Fruit fly (Drosophila melanogaster) whole organism, embryonic: ENCODE measurements around the gene CG33090.

Experiments
- Bdp1 ChIP-seq: fragments of 200-800 bp; sonication (Bioruptor generic); optimal IDR thresholded peaks from 3 replicates; lab custom pipeline; 2016; ENCODE audit warnings: missing biosample characterization, missing genetic modification characterization
- CG1024 ChIP-seq: fragments of 200-800 bp; sonication (Bioruptor generic); IDR thresholded peaks from 2 replicates; pipeline ENCODE4 v1.3.6; 2022; ENCODE audit warnings: missing biosample characterization, missing genetic modification characterization
- CG10274 ChIP-seq: fragments of 200-800 bp; sonication (Bioruptor generic); optimal IDR thresholded peaks from 3 replicates; lab custom pipeline; 2017; ENCODE audit warnings: missing biosample characterization, mild to moderate bottlenecking, missing genetic modification characterization
- CG10366 ChIP-seq: fragments of 200-800 bp; sonication (Bioruptor generic); IDR thresholded peaks from 2 replicates; pipeline ENCODE4 v1.3.6; 2022; ENCODE audit warnings: missing biosample characterization, missing genetic modification characterization
- CG11398 ChIP-seq: fragments of 200-800 bp; sonication (Bioruptor generic); optimal IDR thresholded peaks from 2 replicates; lab custom pipeline; 2016; ENCODE audit warnings: missing biosample characterization, missing genetic modification characterization
- CG12155 ChIP-seq: fragments of 200-800 bp; sonication (Bioruptor generic); optimal IDR thresholded peaks from 3 replicates; lab custom pipeline; 2016; ENCODE audit warnings: missing biosample characterization, missing genetic modification characterization
- CG1603 ChIP-seq: fragments of 200-800 bp; sonication (Bioruptor generic); optimal IDR thresholded peaks from 2 replicates; lab custom pipeline; 2019; ENCODE audit warnings: missing biosample characterization, mild to moderate bottlenecking, missing genetic modification characterization, moderate library complexity
- CG1647 ChIP-seq: fragments of 200-800 bp; sonication (Bioruptor generic); optimal IDR thresholded peaks from 3 replicates; lab custom pipeline; 2016; ENCODE audit warnings: missing biosample characterization, missing genetic modification characterization
- CG17359 ChIP-seq: fragments of 200-800 bp; sonication (Bioruptor generic); optimal IDR thresholded peaks from 3 replicates; lab custom pipeline; 2018; ENCODE audit warnings: missing biosample characterization, mild to moderate bottlenecking, missing genetic modification characterization, moderate library complexity
- CG30020 ChIP-seq: fragments of 200-800 bp; optimal IDR thresholded peaks from 2 replicates; lab custom pipeline; 2019; ENCODE audit warnings: missing biosample characterization, mild to moderate bottlenecking, missing genetic modification characterization, moderate library complexity
- CG31224 ChIP-seq: fragments of 200-800 bp; sonication (Bioruptor generic); IDR thresholded peaks from 2 replicates; pipeline ENCODE4 v1.3.6; 2022; ENCODE audit warnings: missing biosample characterization, missing genetic modification characterization
- CG31388 ChIP-seq: fragments of 200-800 bp; sonication (Bioruptor generic); optimal IDR thresholded peaks from 2 replicates; lab custom pipeline; 2016; ENCODE audit warnings: missing biosample characterization, missing genetic modification characterization
- CG34376 ChIP-seq: fragments of 200-800 bp; sonication (Bioruptor generic); optimal IDR thresholded peaks from 2 replicates; lab custom pipeline; 2018; ENCODE audit warnings: missing biosample characterization, mild to moderate bottlenecking, missing genetic modification characterization
- CG3847 ChIP-seq: fragments of 200-800 bp; sonication (Bioruptor generic); IDR thresholded peaks from 2 replicates; pipeline ENCODE4 v1.3.6; 2022; ENCODE audit warnings: missing biosample characterization, missing genetic modification characterization
- CG4730 ChIP-seq: fragments of 200-800 bp; sonication (Bioruptor generic); IDR thresholded peaks from 2 replicates; pipeline ENCODE4 v1.3.6; 2022; ENCODE audit warnings: missing biosample characterization, missing genetic modification characterization
- CG6683 ChIP-seq: fragments of 200-800 bp; sonication (Bioruptor generic); optimal IDR thresholded peaks from 2 replicates; lab custom pipeline; 2017; ENCODE audit warnings: missing biosample characterization, mild to moderate bottlenecking, missing genetic modification characterization, missing genetic modification reagents
- CG6854 ChIP-seq: fragments of 200-800 bp; sonication (Bioruptor generic); optimal IDR thresholded peaks from 3 replicates; lab custom pipeline; 2017; ENCODE audit warnings: missing biosample characterization, mild to moderate bottlenecking, missing genetic modification characterization
- CG7786 ChIP-seq: fragments of 200-800 bp; sonication (Bioruptor generic); optimal IDR thresholded peaks from 2 replicates; lab custom pipeline; 2016; ENCODE audit warnings: missing biosample characterization, missing genetic modification characterization
- CG9215 ChIP-seq: fragments of 200-800 bp; sonication (Bioruptor generic); IDR thresholded peaks from 2 replicates; pipeline ENCODE4 v1.3.6; 2022; ENCODE audit warnings: missing biosample characterization, missing genetic modification characterization
- CG9437 ChIP-seq: fragments of 200-800 bp; sonication (Bioruptor generic); optimal IDR thresholded peaks from 2 replicates; lab custom pipeline; 2018; ENCODE audit warnings: missing biosample characterization, mild to moderate bottlenecking, missing genetic modification characterization
- CG9817 ChIP-seq: fragments of 200-800 bp; sonication (Bioruptor generic); optimal IDR thresholded peaks from 2 replicates; lab custom pipeline; 2018; ENCODE audit warnings: missing biosample characterization, mild to moderate bottlenecking, missing genetic modification characterization, moderate library complexity
- CrebB ChIP-seq: fragments of 200-800 bp; sonication (Bioruptor generic); optimal IDR thresholded peaks from 3 replicates; lab custom pipeline; 2018; ENCODE audit warnings: missing biosample characterization, mild to moderate bottlenecking, missing genetic modification characterization
- Dek ChIP-seq: fragments of 200-800 bp; sonication (Bioruptor generic); optimal IDR thresholded peaks from 3 replicates; lab custom pipeline; 2019; ENCODE audit warnings: missing biosample characterization, mild to moderate bottlenecking, missing genetic modification characterization, moderate library complexity
- Dip2 ChIP-seq: fragments of 200-800 bp; sonication (Bioruptor generic); IDR thresholded peaks from 2 replicates; pipeline ENCODE4 v1.3.6; 2022; ENCODE audit warnings: missing biosample characterization, missing genetic modification characterization
- Dll ChIP-seq: fragments of 200-800 bp; sonication (Bioruptor generic); IDR thresholded peaks from 4 replicates; pipeline ENCODE4 v1.3.6; 2022; ENCODE audit warnings: missing biosample characterization, missing genetic modification characterization; ENCODE audit not compliant: partially characterized antibody
- Drgx ChIP-seq: fragments of 200-800 bp; sonication (Bioruptor generic); IDR thresholded peaks from 2 replicates; pipeline ENCODE4 v1.3.6; 2022; ENCODE audit warnings: missing biosample characterization, missing genetic modification characterization
- Hr39 ChIP-seq: fragments of >200 bp; optimal IDR thresholded peaks from 2 replicates; lab custom pipeline; 2017
- Hr51 ChIP-seq, 2 experiments: fragments of 200-800 bp; sonication (Bioruptor generic); optimal IDR thresholded peaks; 2 replicates in 1 of 2; 3 replicates in 1 of 2; lab custom pipeline; 2016 to 2018; ENCODE audit warnings: missing biosample characterization in 2 of 2, missing genetic modification characterization in 2 of 2, mild to moderate bottlenecking in 1 of 2, moderate library complexity in 1 of 2
- Mad ChIP-seq: fragments of 200-800 bp; sonication (Bioruptor generic); optimal IDR thresholded peaks from 2 replicates; lab custom pipeline; 2016; ENCODE audit warnings: missing biosample characterization, missing genetic modification characterization
- NFAT ChIP-seq: fragments of 200-800 bp; sonication (Bioruptor generic); IDR thresholded peaks from 2 replicates; pipeline ENCODE4 v1.3.6; 2022; ENCODE audit warnings: missing biosample characterization, missing genetic modification characterization
- Sox102F ChIP-seq: fragments of 200-800 bp; sonication (Bioruptor generic); optimal IDR thresholded peaks from 2 replicates; lab custom pipeline; 2018; ENCODE audit warnings: missing biosample characterization, mild to moderate bottlenecking, missing genetic modification characterization, moderate library complexity
- az2 ChIP-seq: fragments of 200-800 bp; sonication (Bioruptor generic); optimal IDR thresholded peaks from 3 replicates; lab custom pipeline; 2016; ENCODE audit warnings: missing biosample characterization, missing genetic modification characterization
- emc ChIP-seq: fragments of 200-800 bp; sonication (Bioruptor generic); optimal IDR thresholded peaks from 2 replicates; lab custom pipeline; 2016; ENCODE audit warnings: missing biosample characterization, missing genetic modification characterization
- ewg ChIP-seq: fragments of 200-800 bp; sonication (Bioruptor generic); optimal IDR thresholded peaks from 3 replicates; lab custom pipeline; 2017; ENCODE audit warnings: mild to moderate bottlenecking, missing biosample characterization, missing genetic modification reagents, missing genetic modification characterization
- exex ChIP-seq: fragments of 200-800 bp; sonication (Bioruptor generic); optimal IDR thresholded peaks from 4 replicates; lab custom pipeline; 2018; ENCODE audit warnings: missing biosample characterization, mild to moderate bottlenecking, missing genetic modification characterization, moderate library complexity
- gcm ChIP-seq: fragments of 200-800 bp; sonication (Bioruptor generic); optimal IDR thresholded peaks from 2 replicates; lab custom pipeline; 2019; ENCODE audit warnings: missing biosample characterization, mild to moderate bottlenecking, missing genetic modification characterization, moderate library complexity
- gsb-n ChIP-seq: fragments of 200-800 bp; sonication (Bioruptor generic); optimal IDR thresholded peaks from 3 replicates; lab custom pipeline; 2018; ENCODE audit warnings: missing biosample characterization, mild to moderate bottlenecking, missing genetic modification characterization
- inv ChIP-seq: fragments of 200-800 bp; sonication (Bioruptor generic); IDR thresholded peaks from 2 replicates; pipeline ENCODE4 v1.3.6; 2022; ENCODE audit warnings: missing biosample characterization, missing genetic modification characterization; ENCODE audit not compliant: partially characterized antibody
- klu ChIP-seq: fragments of 200-800 bp; sonication (Bioruptor generic); IDR thresholded peaks from 2 replicates; pipeline ENCODE4 v1.3.6; 2022; ENCODE audit warnings: missing biosample characterization, missing genetic modification characterization
- mirr ChIP-seq: fragments of 200-800 bp; sonication (Bioruptor generic); optimal IDR thresholded peaks from 3 replicates; lab custom pipeline; 2018; ENCODE audit warnings: missing biosample characterization, mild to moderate bottlenecking, missing genetic modification characterization
- oc ChIP-seq: fragments of 200-800 bp; sonication (Bioruptor generic); optimal IDR thresholded peaks from 2 replicates; lab custom pipeline; 2018; ENCODE audit warnings: missing biosample characterization, mild to moderate bottlenecking, missing genetic modification characterization, moderate library complexity
- odd ChIP-seq: fragments of 200-800 bp; sonication (Bioruptor generic); optimal IDR thresholded peaks from 2 replicates; lab custom pipeline; 2017; ENCODE audit warnings: missing biosample characterization, mild to moderate bottlenecking, missing genetic modification characterization
- pfk ChIP-seq: fragments of 200-800 bp; sonication (Bioruptor generic); optimal IDR thresholded peaks from 2 replicates; lab custom pipeline; 2018; ENCODE audit warnings: missing biosample characterization, mild to moderate bottlenecking, missing genetic modification characterization, moderate library complexity
- pnt ChIP-seq: fragments of 200-800 bp; sonication (Bioruptor generic); optimal IDR thresholded peaks from 3 replicates; lab custom pipeline; 2016; ENCODE audit warnings: missing biosample characterization, missing genetic modification characterization
- sens-2 ChIP-seq: fragments of 200-800 bp; sonication (Bioruptor generic); IDR thresholded peaks from 2 replicates; pipeline ENCODE4 v1.3.6; 2022; ENCODE audit warnings: missing biosample characterization, missing genetic modification characterization
- sima ChIP-seq: fragments of 200-800 bp; sonication (Bioruptor generic); optimal IDR thresholded peaks from 2 replicates; lab custom pipeline; 2016; ENCODE audit warnings: missing biosample characterization, missing genetic modification characterization
- tgo ChIP-seq: fragments of 200-800 bp; sonication (Bioruptor generic); IDR thresholded peaks from 3 replicates; pipeline ENCODE4 v1.3.6; 2022; ENCODE audit warnings: missing biosample characterization, missing genetic modification characterization
- tna ChIP-seq: fragments of 200-800 bp; sonication (Bioruptor generic); IDR thresholded peaks from 2 replicates; pipeline ENCODE4 v1.3.6; 2022; ENCODE audit warnings: missing biosample characterization, missing genetic modification characterization; ENCODE audit not compliant: partially characterized antibody
- toy ChIP-seq: fragments of 200-800 bp; sonication (Bioruptor generic); IDR thresholded peaks from 2 replicates; pipeline ENCODE4 v1.3.6; 2022; ENCODE audit warnings: missing biosample characterization, missing genetic modification characterization
- yki ChIP-seq: fragments of >200 bp; optimal IDR thresholded peaks from 3 replicates; lab custom pipeline; 2018

Gene CG33090

DNA sequence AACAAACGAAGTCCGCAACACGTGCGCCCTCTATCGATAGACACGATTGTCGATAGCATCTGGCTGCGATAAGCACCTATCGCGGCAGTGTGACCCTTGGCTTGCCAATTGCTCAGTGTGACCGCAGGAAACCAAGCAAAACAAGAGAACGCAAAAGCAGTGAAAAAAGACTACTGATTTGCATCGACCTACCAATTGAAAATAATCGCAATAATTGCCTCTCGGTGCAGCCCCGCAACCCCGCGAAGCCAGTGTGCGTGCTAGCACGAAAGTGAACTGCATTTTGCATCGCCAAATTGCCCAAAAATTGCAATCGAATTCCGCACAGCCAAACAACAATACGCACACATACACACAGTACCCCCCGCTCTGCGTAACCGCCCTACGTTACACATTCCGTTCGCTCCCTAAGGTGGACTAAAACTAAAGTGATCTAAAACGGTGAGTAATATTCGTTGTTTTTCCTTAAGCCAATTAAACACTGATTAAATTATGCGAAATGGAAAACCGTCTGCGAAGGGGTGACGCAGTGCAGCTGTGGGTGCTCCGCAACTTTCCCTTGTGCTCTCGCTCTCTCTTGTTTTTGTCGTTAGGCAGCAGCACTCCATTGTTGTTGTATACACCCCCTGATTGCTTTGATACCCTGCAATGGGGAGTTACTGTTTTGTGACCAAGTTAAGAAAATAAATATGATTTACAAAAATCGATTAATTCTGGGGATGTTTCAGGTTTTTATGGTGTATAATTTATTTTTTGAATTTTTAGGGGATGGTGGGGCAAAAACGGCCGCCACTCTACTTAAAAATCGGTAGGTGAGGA is 21.3 kb downstream of the CG33090 start, which contains the start of gene Rab14 (continued):
- no peak for TF ChIP-seq CG31388 (GFP tag; lab: Kevin White, UChicago)
- no peak for TF ChIP-seq yki (lab: Kevin White, UChicago)
- TF ChIP-seq CG1647: peak; percentile 61
- peak; percentile 52 for TF ChIP-seq Mad (GFP tag; lab: Kevin White, UChicago)
- TF ChIP-seq Dek: peak; percentile 87
- peak; percentile 37 for TF ChIP-seq CG34376 (GFP tag; lab: Kevin White, UChicago)
- TF ChIP-seq CG17359 (tag; lab: Kevin White, UChicago): peak; percentile 87
- peak; percentile 48 for TF ChIP-seq exex (tag; lab: Kevin White, UChicago)
- TF ChIP-seq CG12155 (GFP tag; lab: Kevin White, UChicago): peak; percentile 75
- peak; percentile 48 for TF ChIP-seq CG10274 (GFP tag; lab: Kevin White, UChicago)
- peak; percentile 87 for TF ChIP-seq tna (GFP tag; lab: Robert Waterston, UW)
- TF ChIP-seq mirr (GFP tag; lab: Kevin White, UChicago): peak; percentile 23
- no peak for TF ChIP-seq pfk (GFP tag; lab: Kevin White, UChicago)
- peak; percentile 85 for TF ChIP-seq Drgx
- no peak for TF ChIP-seq CG30020
- peak; percentile 51; the same call in 1 of the 2 replicates for TF ChIP-seq CG9215
- peak; percentile 76 for TF ChIP-seq CG9437 (GFP tag; lab: Kevin White, UChicago)
- peak; percentile 47 for TF ChIP-seq pnt (GFP tag; lab: Kevin White, UChicago)
- peak; percentile 34 for TF ChIP-seq Bdp1 (GFP tag; lab: Kevin White, UChicago)
- peak; percentile 65 for TF ChIP-seq klu
- peak; percentile 67 for TF ChIP-seq CG3847 (GFP tag; lab: Robert Waterston, UW)
- TF ChIP-seq toy (GFP tag; lab: Robert Waterston, UW): no peak
- TF ChIP-seq Dip2 (GFP tag; lab: Robert Waterston, UW): no peak
- no peak for TF ChIP-seq sima
- TF ChIP-seq odd (GFP tag; lab: Kevin White, UChicago): peak; percentile 82
- peak; percentile 68 to 90 for TF ChIP-seq Hr51 (GFP tag; optimal IDR thresholded peaks at IDR 0.05; lab: Kevin White, UChicago)
- TF ChIP-seq CG9817: peak; percentile 85
- peak; percentile 89 for TF ChIP-seq az2 (GFP tag; lab: Kevin White, UChicago)
- TF ChIP-seq CG11398 (GFP tag; lab: Kevin White, UChicago): peak; percentile 68
- peak; percentile 36 for TF ChIP-seq CrebB (tag; lab: Kevin White, UChicago)
- TF ChIP-seq gcm (GFP tag; lab: Kevin White, UChicago): peak; percentile 84
- TF ChIP-seq Dll (GFP tag; lab: Robert Waterston, UW): peak; percentile 83
- peak; percentile 73 for TF ChIP-seq CG6854 (GFP tag; lab: Kevin White, UChicago)
- TF ChIP-seq ewg (GFP tag; lab: Kevin White, UChicago): peak; percentile 68
- peak; percentile 63 for TF ChIP-seq gsb-n (tag; lab: Kevin White, UChicago)
- peak; percentile 88 for TF ChIP-seq Sox102F
- peak; percentile 74 for TF ChIP-seq CG1603 (tag; lab: Kevin White, UChicago)
- peak; percentile 74 for TF ChIP-seq CG1024
- TF ChIP-seq NFAT (GFP tag; lab: Robert Waterston, UW): peak; percentile 75
- TF ChIP-seq Hr39 (lab: Kevin White, UChicago): no peak
- TF ChIP-seq CG31224 (GFP tag; lab: Robert Waterston, UW): peak; percentile 65; the same call in 1 of the 2 replicates
- peak; percentile 65 for TF ChIP-seq CG7786
- TF ChIP-seq CG6683 (GFP tag; lab: Kevin White, UChicago): peak; percentile 43
- TF ChIP-seq tgo (GFP tag; lab: Robert Waterston, UW): peak; percentile 78
- peak; percentile 77 for TF ChIP-seq CG10366 (GFP tag; lab: Robert Waterston, UW)
- TF ChIP-seq sens-2 (GFP tag; lab: Robert Waterston, UW): peak; percentile 71
- peak; percentile 49 for TF ChIP-seq CG4730 (GFP tag; lab: Robert Waterston, UW)
- peak; percentile 80 for TF ChIP-seq inv (GFP tag; lab: Robert Waterston, UW)
- TF ChIP-seq emc (GFP tag; lab: Kevin White, UChicago): no peak
- peak; percentile 82 for TF ChIP-seq oc (tag; lab: Kevin White, UChicago)
